Fruit fly (Drosophila melanogaster): ENCODE results near the gene CG31835.
"Not testable (repeated sequence)": the region's sequence is repeated elsewhere in the genome, so short reads cannot be mapped to it uniquely, and the experiment has no call there.

CG31835 gene

dm6 chr2L:14739614-14740013 lies 4.0 kb downstream of the CG31835 start, which contains the start of gene CG42585:
CG42585 (plus strand) TSS chr2L:14739914.
- TF ChIP-seq CG17801 (GFP tag; optimal IDR thresholded peaks at IDR 0.05; ENCODE audit: partially characterized antibody), result not testable (repeated sequence)

dm6 chr2L:14741740-14742139 lies 6.1 kb downstream of the CG31835 start, which contains the start of gene CG42586:
CG42586 (minus strand) TSS chr2L:14741840.
- TF ChIP-seq CG17801 (GFP tag; optimal IDR thresholded peaks at IDR 0.05; ENCODE audit: partially characterized antibody), result not testable (repeated sequence)

dm6 chr2L:14742893-14743292 lies 7.2 kb downstream of the CG31835 start, which contains the start of gene CG34166:
CG34166 (plus strand) TSS chr2L:14743193.
- TF ChIP-seq CG17801 (GFP tag; optimal IDR thresholded peaks at IDR 0.05; ENCODE audit: partially characterized antibody), result not testable (repeated sequence)

dm6 chr2L:14743337-14743736 lies 7.7 kb downstream of the CG31835 start:
- TF ChIP-seq CG17801 (GFP tag; optimal IDR thresholded peaks at IDR 0.05; ENCODE audit: partially characterized antibody), result no peak

dm6 chr2L:14744121-14744520 lies 8.5 kb downstream of the CG31835 start, which contains the start of gene CG42681:
CG42681 (plus strand) TSS chr2L:14744421.
- no peak for TF ChIP-seq CG17801 (GFP tag; optimal IDR thresholded peaks at IDR 0.05; ENCODE audit: partially characterized antibody)

dm6 chr2L:14745068-14745467 lies 9.4 kb downstream of the CG31835 start, which contains the start of gene CG42587:
CG42587 (minus strand) TSS chr2L:14745210.
- no peak for TF ChIP-seq CG17801 (GFP tag; optimal IDR thresholded peaks at IDR 0.05; ENCODE audit: partially characterized antibody)

dm6 chr2L:14746068-14746467 lies 10.4 kb downstream of the CG31835 start:
- TF ChIP-seq CG17801 (GFP tag; optimal IDR thresholded peaks at IDR 0.05; ENCODE audit: partially characterized antibody), result no peak

dm6 chr2L:14760467-14760866 lies 24.8 kb downstream of the CG31835 start, which contains the start of gene CG4691:
CG4691 (plus strand) TSS chr2L:14760767.
- no peak for TF ChIP-seq CG17801 (GFP tag; optimal IDR thresholded peaks at IDR 0.05; ENCODE audit: partially characterized antibody)

- TF ChIP-seq CG17801 (GFP tag; optimal IDR thresholded peaks at IDR 0.05; ENCODE audit: partially characterized antibody), result no peak
These were observed 26.8 kb downstream of the CG31835 start, which contains the start of gene CSN1a for dm6 chr2L:14762465-14762864. CSN1a (plus strand) TSS chr2L:14762765.

- TF ChIP-seq CG17801 (GFP tag; optimal IDR thresholded peaks at IDR 0.05; ENCODE audit: partially characterized antibody), result no peak
These were observed 30.0 kb downstream of the CG31835 start, which contains the start of gene CG4701 for dm6 chr2L:14765608-14766007. CG4701 (plus strand) TSS chr2L:14765908.

dm6 chr2L:14774713-14775112 lies 39.1 kb downstream of the CG31835 start, which contains the start of gene CG4650:
CG4650 (minus strand) TSS chr2L:14774981.
- TF ChIP-seq CG17801 (GFP tag; optimal IDR thresholded peaks at IDR 0.05; ENCODE audit: partially characterized antibody), result no peak

dm6 chr2L:14784498-14784897 lies 48.9 kb downstream of the CG31835 start, which contains the start of gene CG18636:
CG18636 (minus strand) TSS chr2L:14784598.
- TF ChIP-seq CG17801 (GFP tag; optimal IDR thresholded peaks at IDR 0.05; ENCODE audit: partially characterized antibody), result no peak
